Fruit fly (Drosophila melanogaster): ENCODE results near the gene Eig71Eh.

Eig71Eh gene

DNA sequence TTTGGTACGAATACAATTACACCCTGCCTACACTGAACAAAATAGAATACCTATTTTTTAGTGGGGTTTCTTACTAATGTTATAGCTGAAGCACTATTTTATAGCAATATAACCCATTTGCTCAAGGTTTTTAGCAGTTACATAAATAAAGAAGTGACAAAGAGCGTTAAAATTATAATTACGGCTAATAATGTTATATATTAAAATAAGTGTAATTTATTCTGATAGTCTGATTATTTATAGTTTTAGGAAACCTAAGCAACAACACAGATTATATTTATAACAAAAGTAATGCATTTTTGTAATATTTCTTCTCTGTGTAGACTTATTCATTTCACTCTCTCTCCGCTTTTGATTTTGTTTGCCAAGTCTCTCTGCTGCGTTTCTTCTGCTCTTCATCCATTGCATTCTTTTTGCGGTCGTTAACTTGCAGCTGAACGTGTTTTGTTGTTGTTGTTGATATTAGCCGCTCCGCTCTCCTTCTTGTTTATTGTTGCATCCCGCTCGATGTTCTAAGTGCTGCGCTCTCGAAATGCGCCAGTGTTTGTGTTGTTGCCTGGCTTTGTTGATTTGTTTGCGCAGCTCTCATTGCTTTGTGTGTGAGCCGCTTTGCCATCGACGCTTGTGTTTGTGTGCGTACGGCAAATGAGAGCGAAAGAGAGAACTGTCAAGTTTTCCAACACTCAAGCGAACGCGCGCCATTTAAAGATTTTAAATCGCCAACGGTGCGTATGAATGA lies 33.4 kb downstream of the Eig71Eh start (continued):
- peak; percentile 59 for TF ChIP-seq trh (GFP tag; optimal IDR thresholded peaks at IDR 0.05)
- no peak for TF ChIP-seq Doc3 (GFP tag; IDR thresholded peaks at IDR 0.05; ENCODE audit: partially characterized antibody)
- TF ChIP-seq CG4282 (GFP tag; optimal IDR thresholded peaks at IDR 0.05), result no peak
- TF ChIP-seq Trl (optimal IDR thresholded peaks at IDR 0.05), result peak; percentile 77 to 84
- peak; percentile 67 for TF ChIP-seq Trl (GFP tag; optimal IDR thresholded peaks at IDR 0.05)
- TF ChIP-seq zfh1 (GFP tag; IDR thresholded peaks at IDR 0.05), result peak; percentile 66; the same call in 2 of the 3 replicates
- no peak for TF ChIP-seq Bgb (GFP tag; IDR thresholded peaks at IDR 0.05; ENCODE audit: partially characterized antibody)
- peak; percentile 79 for TF ChIP-seq ssp (GFP tag; IDR thresholded peaks at IDR 0.05)
- peak; percentile 72 for TF ChIP-seq sug (tag; optimal IDR thresholded peaks at IDR 0.05)
- peak; percentile 72 for TF ChIP-seq Nf-YC (tag; optimal IDR thresholded peaks at IDR 0.05)
- no peak for TF ChIP-seq CG14965 (GFP tag; optimal IDR thresholded peaks at IDR 0.05; ENCODE audit: borderline replicate concordance)
- no peak for TF ChIP-seq CG1832 (GFP tag; optimal IDR thresholded peaks at IDR 0.05)
- no peak for TF ChIP-seq Hr39 (optimal IDR thresholded peaks at IDR 0.05)
- peak; percentile 83 for TF ChIP-seq E2f1 (GFP tag; IDR thresholded peaks at IDR 0.05)
- peak; percentile 89 for TF ChIP-seq fd3F (GFP tag; optimal IDR thresholded peaks at IDR 0.05)
- peak; percentile 52 for TF ChIP-seq CrebB (tag; optimal IDR thresholded peaks at IDR 0.05)
- TF ChIP-seq CG10267 (tag; optimal IDR thresholded peaks at IDR 0.05), result peak; percentile 85
- TF ChIP-seq Adf1 (GFP tag; IDR thresholded peaks at IDR 0.05), result peak; percentile 59; the same call in 1 of the 2 replicates
- TF ChIP-seq corto (GFP tag; optimal IDR thresholded peaks at IDR 0.05), result peak; percentile 62
- no peak for TF ChIP-seq ab (GFP tag; optimal IDR thresholded peaks at IDR 0.05)
- TF ChIP-seq Fer3 (tag; optimal IDR thresholded peaks at IDR 0.05), result peak; percentile 88
- peak; percentile 95 for TF ChIP-seq Ssrp (tag; optimal IDR thresholded peaks at IDR 0.05)
- TF ChIP-seq Asciz (GFP tag; optimal IDR thresholded peaks at IDR 0.05), result peak; percentile 91
- peak; percentile 2 for TF ChIP-seq Mad (GFP tag; optimal IDR thresholded peaks at IDR 0.05)
- TF ChIP-seq p53 (GFP tag; optimal IDR thresholded peaks at IDR 0.05), result no peak
- no peak for TF ChIP-seq CG7963 (GFP tag; IDR thresholded peaks at IDR 0.05; ENCODE audit: partially characterized antibody)
- TF ChIP-seq tin (GFP tag; optimal IDR thresholded peaks at IDR 0.05), result peak; percentile 90
- TF ChIP-seq CG1647 (GFP tag; optimal IDR thresholded peaks at IDR 0.05), result peak; percentile 21
- no peak; the same call in 2 of the 3 replicates for TF ChIP-seq CG11456 (GFP tag; IDR thresholded peaks at IDR 0.05)
- peak; percentile 95 for TF ChIP-seq CG7556 (GFP tag; optimal IDR thresholded peaks at IDR 0.05)
- TF ChIP-seq CG4404 (GFP tag; IDR thresholded peaks at IDR 0.05), result peak; percentile 75
- TF ChIP-seq Dip2 (GFP tag; IDR thresholded peaks at IDR 0.05), result no peak
- TF ChIP-seq CTCF (GFP tag; optimal IDR thresholded peaks at IDR 0.05), result peak; percentile 42
- TF ChIP-seq cad (GFP tag; optimal IDR thresholded peaks at IDR 0.05), result no peak
- TF ChIP-seq Hand (GFP tag; optimal IDR thresholded peaks at IDR 0.05), result peak; percentile 83
- TF ChIP-seq tap (tag; optimal IDR thresholded peaks at IDR 0.05), result peak; percentile 84
- peak; percentile 75 for TF ChIP-seq CG4328 (GFP tag; optimal IDR thresholded peaks at IDR 0.05)
- TF ChIP-seq dpn (GFP tag; optimal IDR thresholded peaks at IDR 0.05), result peak; percentile 57 to 71
- TF ChIP-seq Rfx (GFP tag; IDR thresholded peaks at IDR 0.05), result peak; percentile 81
- TF ChIP-seq CG15011 (GFP tag; optimal IDR thresholded peaks at IDR 0.05), result peak; percentile 88
- TF ChIP-seq CG1602 (GFP tag; optimal IDR thresholded peaks at IDR 0.05), result peak; percentile 88
- TF ChIP-seq BEAF-32 (GFP tag; optimal IDR thresholded peaks at IDR 0.05), result no peak
- TF ChIP-seq C15 (GFP tag; IDR thresholded peaks at IDR 0.05), result peak; percentile 76; the same call in 2 of the 3 replicates
- TF ChIP-seq inv (GFP tag; IDR thresholded peaks at IDR 0.05; ENCODE audit: partially characterized antibody), result no peak
- no peak; the same call in 2 of the 3 replicates for TF ChIP-seq sr (GFP tag; IDR thresholded peaks at IDR 0.05)
- peak; percentile 71 for TF ChIP-seq CG6813 (GFP tag; optimal IDR thresholded peaks at IDR 0.05)
- TF ChIP-seq chn (GFP tag; optimal IDR thresholded peaks at IDR 0.05), result no peak
- no peak for TF ChIP-seq ato (GFP tag; IDR thresholded peaks at IDR 0.05; ENCODE audit: partially characterized antibody)
- peak; percentile 25 for TF ChIP-seq CG13894 (tag; optimal IDR thresholded peaks at IDR 0.05)
- peak; percentile 15 for TF ChIP-seq zfh2 (GFP tag; optimal IDR thresholded peaks at IDR 0.05)

Data from whole organism, embryonic.